Fruit fly (Drosophila melanogaster): ENCODE results near the gene CG43736.

The CG43736 gene

dm6 chrX:6853384-6853783 lies 10.3 kb upstream of the CG43736 start:
- no peak for TF ChIP-seq Doc2 (GFP tag; IDR thresholded peaks at IDR 0.05)
- TF ChIP-seq sd (tag; optimal IDR thresholded peaks at IDR 0.05), result peak; percentile 26
- TF ChIP-seq pb (GFP tag; optimal IDR thresholded peaks at IDR 0.05), result no peak
- TF ChIP-seq CG4730 (GFP tag; IDR thresholded peaks at IDR 0.05), result no peak
- no peak for TF ChIP-seq CG6683 (GFP tag; optimal IDR thresholded peaks at IDR 0.05)
- no peak for TF ChIP-seq CG13624 (GFP tag; optimal IDR thresholded peaks at IDR 0.05)
- TF ChIP-seq ftz-f1 (GFP tag; optimal IDR thresholded peaks at IDR 0.05), result peak; percentile 22
- peak; percentile 39 for TF ChIP-seq CG18599 (GFP tag; optimal IDR thresholded peaks at IDR 0.05)
- no peak for TF ChIP-seq zfh1 (GFP tag; IDR thresholded peaks at IDR 0.05)
- peak; percentile 28; the same call in 1 of the 2 replicates for TF ChIP-seq CG32532 (GFP tag; IDR thresholded peaks at IDR 0.05)
- TF ChIP-seq Antp (GFP tag; optimal IDR thresholded peaks at IDR 0.05), result no peak
- TF ChIP-seq CG10959 (GFP tag; IDR thresholded peaks at IDR 0.05), result no peak
- TF ChIP-seq dimm (GFP tag; IDR thresholded peaks at IDR 0.05), result no peak
- TF ChIP-seq CG17385 (GFP tag; optimal IDR thresholded peaks at IDR 0.05), result peak; percentile 93
- no peak for TF ChIP-seq Fer2 (tag; optimal IDR thresholded peaks at IDR 0.05)
- peak; percentile 82 for TF ChIP-seq cad (GFP tag; optimal IDR thresholded peaks at IDR 0.05)
- TF ChIP-seq seq (GFP tag; IDR thresholded peaks at IDR 0.05), result peak; percentile 38; the same call in 1 of the 2 replicates
- TF ChIP-seq CG12659 (GFP tag; optimal IDR thresholded peaks at IDR 0.05), result no peak
- no peak for TF ChIP-seq CG2120 (GFP tag; optimal IDR thresholded peaks at IDR 0.05)
- TF ChIP-seq CG17829 (tag; optimal IDR thresholded peaks at IDR 0.05), result no peak
- TF ChIP-seq tll (GFP tag; optimal IDR thresholded peaks at IDR 0.05), result no peak
- TF ChIP-seq sob (GFP tag; IDR thresholded peaks at IDR 0.05), result no peak
- TF ChIP-seq dan (GFP tag; IDR thresholded peaks at IDR 0.05), result no peak
- peak; percentile 66 for TF ChIP-seq lab (GFP tag; optimal IDR thresholded peaks at IDR 0.05)
- no peak for TF ChIP-seq en (GFP tag; optimal IDR thresholded peaks at IDR 0.05)
- peak; percentile 89 for TF ChIP-seq Deaf1 (tag; optimal IDR thresholded peaks at IDR 0.05)
- TF ChIP-seq Xbp1 (GFP tag; optimal IDR thresholded peaks at IDR 0.05), result no peak
- TF ChIP-seq Neu2 (GFP tag; optimal IDR thresholded peaks at IDR 0.05; ENCODE audit: borderline replicate concordance), result no peak
- peak; percentile 3 for TF ChIP-seq CG15514 (GFP tag; optimal IDR thresholded peaks at IDR 0.05)
- TF ChIP-seq dati (GFP tag; IDR thresholded peaks at IDR 0.05), result no peak
- TF ChIP-seq tap (tag; optimal IDR thresholded peaks at IDR 0.05), result no peak
- peak; percentile 36 for TF ChIP-seq sens (GFP tag)
- TF ChIP-seq pita (GFP tag; optimal IDR thresholded peaks at IDR 0.05), result no peak
- TF ChIP-seq CG34422 (GFP tag; IDR thresholded peaks at IDR 0.05), result peak; percentile 18; the same call in 1 of the 3 replicates
- peak; percentile 54 for TF ChIP-seq B-H2 (GFP tag; optimal IDR thresholded peaks at IDR 0.05)
- no peak for TF ChIP-seq az2 (GFP tag; optimal IDR thresholded peaks at IDR 0.05)
- TF ChIP-seq sisA (GFP tag; IDR thresholded peaks at IDR 0.05), result no peak
- TF ChIP-seq CG33213 (GFP tag; optimal IDR thresholded peaks at IDR 0.05), result no peak
- no peak for TF ChIP-seq Mad (GFP tag; optimal IDR thresholded peaks at IDR 0.05)
- TF ChIP-seq CG1233 (GFP tag; optimal IDR thresholded peaks at IDR 0.05), result peak; percentile 100
- TF ChIP-seq Usf (GFP tag; optimal IDR thresholded peaks at IDR 0.05), result no peak
- no peak for TF ChIP-seq CG9727 (GFP tag; optimal IDR thresholded peaks at IDR 0.05)
- TF ChIP-seq CG6791 (GFP tag; IDR thresholded peaks at IDR 0.05; ENCODE audit: partially characterized antibody), result no peak
- peak; percentile 34; the same call in 1 of the 3 replicates for TF ChIP-seq row (GFP tag; IDR thresholded peaks at IDR 0.05)
- TF ChIP-seq slp2 (GFP tag; optimal IDR thresholded peaks at IDR 0.05), result no peak
- TF ChIP-seq CG13296 (GFP tag; optimal IDR thresholded peaks at IDR 0.05), result no peak
- no peak for TF ChIP-seq fd102C (GFP tag; optimal IDR thresholded peaks at IDR 0.05)
- no peak for TF ChIP-seq her (GFP tag; optimal IDR thresholded peaks at IDR 0.05)
- TF ChIP-seq abd-A (tag; optimal IDR thresholded peaks at IDR 0.05), result peak; percentile 99
- TF ChIP-seq CG5953 (GFP tag; IDR thresholded peaks at IDR 0.05), result no peak
- no peak for TF ChIP-seq kay (GFP tag; optimal IDR thresholded peaks at IDR 0.05)
- no peak for TF ChIP-seq Chrac-16 (GFP tag; optimal IDR thresholded peaks at IDR 0.05)

Measured in whole organism, embryonic.